Worm (Caenorhabditis elegans) whole organism, young adult: ENCODE measurements around the gene C15H7.4.

Source experiments
- B0261.1 ChIP-seq: sonication (generic microtip); optimal IDR thresholded peaks from 2 replicates; lab custom pipeline; 2016; ENCODE audit warnings: mild to moderate bottlenecking, missing genetic modification characterization, moderate library complexity, missing compliant biosample characterization
- C17E4.6 ChIP-seq: fragments of 200-800 bp; sonication (Bioruptor generic); IDR thresholded peaks from 2 replicates; pipeline ENCODE4 v1.3.6; 2022; ENCODE audit warnings: missing genetic modification reagents, missing genetic modification characterization, missing compliant biosample characterization
- D2030.7 ChIP-seq: fragments of 200-800 bp; sonication (Bioruptor generic); IDR thresholded peaks from 2 replicates; pipeline ENCODE4 v1.3.6; 2022; ENCODE audit warnings: missing genetic modification reagents, missing genetic modification characterization, missing compliant biosample characterization
- F55B11.4 ChIP-seq: sonication (generic microtip); optimal IDR thresholded peaks from 2 replicates; lab custom pipeline; 2016; ENCODE audit warnings: missing compliant biosample characterization, missing genetic modification characterization, borderline replicate concordance; ENCODE audit not compliant: insufficient read depth
- K12H6.12 ChIP-seq: fragments of 200-800 bp; sonication (Bioruptor generic); optimal IDR thresholded peaks from 2 replicates; lab custom pipeline; 2018; ENCODE audit warnings: mild to moderate bottlenecking, missing genetic modification characterization, missing compliant biosample characterization
- atf-7 ChIP-seq: sonication (generic microtip); optimal IDR thresholded peaks from 2 replicates; lab custom pipeline; 2017; ENCODE audit warnings: mild to moderate bottlenecking, missing genetic modification characterization, missing compliant biosample characterization
- bed-2 ChIP-seq: fragments of 200-800 bp; sonication (Bioruptor generic); IDR thresholded peaks from 2 replicates; pipeline ENCODE4 v1.3.6; 2022; ENCODE audit warnings: missing genetic modification reagents, missing genetic modification characterization, missing compliant biosample characterization
- ceh-40 ChIP-seq: fragments of 200-800 bp; sonication (Bioruptor generic); IDR thresholded peaks from 2 replicates; pipeline ENCODE4 v1.3.6; 2022; ENCODE audit warnings: missing genetic modification characterization, missing compliant biosample characterization
- chd-7 ChIP-seq: sonication (generic microtip); optimal IDR thresholded peaks from 2 replicates; lab custom pipeline; 2016; ENCODE audit warnings: mild to moderate bottlenecking, missing genetic modification characterization, moderate library complexity, missing compliant biosample characterization
- dox-1 ChIP-seq: fragments of 200-800 bp; sonication (Bioruptor generic); IDR thresholded peaks from 2 replicates; pipeline ENCODE4 v1.3.6; 2022; ENCODE audit warnings: missing genetic modification reagents, missing genetic modification characterization, missing compliant biosample characterization
- dpff-1 ChIP-seq: sonication (generic microtip); optimal IDR thresholded peaks from 2 replicates; lab custom pipeline; 2017; ENCODE audit warnings: mild to moderate bottlenecking, missing genetic modification characterization, missing compliant biosample characterization
- egl-44 ChIP-seq: fragments of 200-800 bp; sonication (Bioruptor generic); IDR thresholded peaks from 2 replicates; pipeline ENCODE4 v1.3.6; 2022; ENCODE audit warnings: missing genetic modification reagents, missing genetic modification characterization, missing compliant biosample characterization
- egrh-3 ChIP-seq: fragments of 200-800 bp; sonication (Bioruptor generic); IDR thresholded peaks from 2 replicates; pipeline ENCODE4 v1.3.6; 2022; ENCODE audit warnings: missing genetic modification reagents, missing genetic modification characterization, missing compliant biosample characterization
- ets-4 ChIP-seq: fragments of 200-800 bp; sonication (Bioruptor generic); optimal IDR thresholded peaks from 2 replicates; lab custom pipeline; 2018; ENCODE audit warnings: mild to moderate bottlenecking, missing genetic modification characterization, missing compliant biosample characterization
- hlh-26 ChIP-seq: fragments of 200-800 bp; sonication (Bioruptor generic); conservative IDR thresholded peaks from 2 replicates; pipeline ENCODE4 v1.3.6; 2022; ENCODE audit warnings: missing genetic modification reagents, missing genetic modification characterization, missing compliant biosample characterization
- hrde-1 ChIP-seq: sonication (generic microtip); optimal IDR thresholded peaks from 2 replicates; lab custom pipeline; 2016; ENCODE audit warnings: missing genetic modification characterization, mild to moderate bottlenecking, missing compliant biosample characterization, moderate library complexity, missing genotype, missing genetic modification reagents, borderline replicate concordance
- lag-1 ChIP-seq: fragments of 200-800 bp; sonication (Bioruptor generic); IDR thresholded peaks from 2 replicates; pipeline ENCODE4 v1.3.6; 2022; ENCODE audit warnings: missing genetic modification reagents, missing genetic modification characterization, missing compliant biosample characterization
- lin-54 ChIP-seq: fragments of 200-800 bp; sonication (Bioruptor generic); optimal IDR thresholded peaks from 2 replicates; lab custom pipeline; 2018; ENCODE audit warnings: mild to moderate bottlenecking, missing genetic modification characterization, missing compliant biosample characterization
- mcd-1 ChIP-seq: fragments of 200-800 bp; sonication (Bioruptor generic); IDR thresholded peaks from 2 replicates; pipeline ENCODE4 v1.3.6; 2022; ENCODE audit warnings: missing genetic modification reagents, missing genetic modification characterization, missing compliant biosample characterization
- mes-4 ChIP-seq: sonication (generic microtip); optimal IDR thresholded peaks from 2 replicates; lab custom pipeline; 2016; ENCODE audit warnings: missing genotype, missing genetic modification characterization, missing compliant biosample characterization
- mxl-1 ChIP-seq: sonication (generic microtip); optimal IDR thresholded peaks from 2 replicates; lab custom pipeline; 2016; ENCODE audit warnings: missing genetic modification characterization, missing compliant biosample characterization
- nfya-2 ChIP-seq: fragments of 200-800 bp; sonication (Bioruptor generic); IDR thresholded peaks from 2 replicates; pipeline ENCODE4 v1.3.6; 2022; ENCODE audit warnings: missing genetic modification reagents, missing genetic modification characterization, missing compliant biosample characterization
- nhr-120 ChIP-seq: fragments of 200-800 bp; sonication (Bioruptor generic); IDR thresholded peaks from 2 replicates; pipeline ENCODE4 v1.3.6; 2022; ENCODE audit warnings: missing genetic modification characterization, missing compliant biosample characterization
- nhr-27 ChIP-seq: fragments of 200-800 bp; sonication (Bioruptor generic); optimal IDR thresholded peaks from 2 replicates; lab custom pipeline; 2018; ENCODE audit warnings: mild to moderate bottlenecking, missing genetic modification characterization, moderate library complexity, missing compliant biosample characterization
- snpc-1.1 ChIP-seq: sonication (generic microtip); optimal IDR thresholded peaks from 2 replicates; lab custom pipeline; 2017; ENCODE audit warnings: missing genetic modification characterization, mild to moderate bottlenecking, missing compliant biosample characterization, antibody characterized with exemption, moderate library complexity, missing genotype, missing genetic modification reagents; ENCODE audit not compliant: insufficient read depth
- snpc-4 ChIP-seq, 5 experiments: fragments of 150-350 bp in 1 of 5; sonication (generic microtip) in 4 of 5; optimal IDR thresholded peaks; 2 replicates each; lab custom pipeline; 2014 to 2018; ENCODE audit warnings: missing genetic modification characterization in 5 of 5, missing biosample characterization in 3 of 5, antibody characterized with exemption in 2 of 5, mild to moderate bottlenecking in 2 of 5, missing compliant biosample characterization in 2 of 5, missing genotype in 2 of 5, moderate library complexity in 2 of 5, missing genetic modification reagents in 1 of 5
- unc-62 ChIP-seq: fragments of 150-350 bp; optimal IDR thresholded peaks from 2 replicates; lab custom pipeline; 2014; ENCODE audit warnings: missing biosample characterization, missing genetic modification reagents, missing genetic modification characterization
- zfh-2 ChIP-seq: fragments of 200-800 bp; sonication (Bioruptor generic); conservative IDR thresholded peaks from 2 replicates; pipeline ENCODE4 v1.3.6; 2022; ENCODE audit warnings: missing genetic modification reagents, missing genetic modification characterization, missing compliant biosample characterization
- ztf-18 ChIP-seq: sonication (generic microtip); optimal IDR thresholded peaks from 2 replicates; lab custom pipeline; 2016; ENCODE audit warnings: missing genotype, mild to moderate bottlenecking, missing genetic modification characterization, missing compliant biosample characterization
- ztf-25 ChIP-seq: fragments of 200-800 bp; sonication (Bioruptor generic); IDR thresholded peaks from 2 replicates; pipeline ENCODE4 v1.3.6; 2022; ENCODE audit warnings: missing genetic modification reagents, missing genetic modification characterization, missing compliant biosample characterization
- ztf-3 ChIP-seq: fragments of 200-800 bp; sonication (Bioruptor generic); optimal IDR thresholded peaks from 2 replicates; lab custom pipeline; 2018; ENCODE audit warnings: mild to moderate bottlenecking, missing genetic modification characterization, missing compliant biosample characterization
- ztf-6 ChIP-seq: fragments of 200-800 bp; sonication (Bioruptor generic); IDR thresholded peaks from 2 replicates; pipeline ENCODE4 v1.3.6; 2022; ENCODE audit warnings: missing genetic modification reagents, missing genetic modification characterization, missing compliant biosample characterization

Gene C15H7.4

ce11 chrIII:9651871-9652270, 3.8 kb downstream of the C15H7.4 start, which contains the start of gene C15H7.3:
Gene C15H7.3, minus strand, starts transcription at chrIII:9651971.
- TF ChIP-seq nhr-27, result no peak
- no peak for TF ChIP-seq lin-54
- TF ChIP-seq ceh-40 (GFP tag; lab: Robert Waterston, UW), result no peak
- TF ChIP-seq K12H6.12 (tag; lab: Kevin White, UChicago), result no peak

ce11 chrIII:9646440-9647021, 9.2 kb downstream of the C15H7.4 start:
- TF ChIP-seq hlh-26 (GFP tag; lab: Robert Waterston, UW) (no peak), snpc-4 (GFP tag; optimal IDR thresholded peaks at IDR 0.05; lab: Kevin White, UChicago) (no peak), snpc-4 (tag; optimal IDR thresholded peaks at IDR 0.05; lab: Kevin White, UChicago) (no peak), ztf-18 (tag; lab: Kevin White, UChicago) (no peak), D2030.7 (GFP tag; lab: Robert Waterston, UW) (no peak), nfya-2 (GFP tag; lab: Robert Waterston, UW) (no peak), mcd-1 (no peak), ztf-6 (GFP tag; lab: Robert Waterston, UW) (no peak), bed-2 (GFP tag; lab: Robert Waterston, UW) (no peak)
- TF ChIP-seq, all 124 proteins: peak for 0

- TF ChIP-seq unc-62 (GFP tag; lab: Kevin White, UChicago) (no peak), snpc-1.1 (tag; lab: Kevin White, UChicago) (no peak), mxl-1 (no peak), dpff-1 (tag; lab: Kevin White, UChicago) (no peak), ztf-3 (no peak), dox-1 (GFP tag; lab: Robert Waterston, UW) (no peak), B0261.1 (tag; lab: Kevin White, UChicago) (no peak), ztf-25 (no peak), F55B11.4 (tag; lab: Kevin White, UChicago) (no peak), mes-4 (no peak), nhr-120 (no peak)
Observed at ce11 chrIII:9645099-9645498, 10.6 kb downstream of the C15H7.4 start.

- no peak for TF ChIP-seq ztf-6 (GFP tag; lab: Robert Waterston, UW)
- TF ChIP-seq zfh-2 (GFP tag; lab: Robert Waterston, UW), result 0 out of 2 replicates have a peak, but pooled peaks have one; percentile 44
Observed at ce11 chrIII:9642110-9642509, 13.6 kb downstream of the C15H7.4 start.

ce11 chrIII:9639281-9640050, 16.2 kb downstream of the C15H7.4 start:
- TF ChIP-seq C17E4.6 (GFP tag; lab: Robert Waterston, UW) (no peak), lag-1 (GFP tag; lab: Robert Waterston, UW) (no peak), hrde-1 (tag; lab: Kevin White, UChicago) (no peak), zfh-2 (GFP tag; lab: Robert Waterston, UW) (peak; percentile 85), atf-7 (tag; lab: Kevin White, UChicago) (no peak), egl-44 (GFP tag; lab: Robert Waterston, UW) (no peak), ets-4 (no peak), chd-7 (tag; lab: Kevin White, UChicago) (no peak), egrh-3 (peak; percentile 38; the same call in 1 of the 2 replicates)
